Worm (Caenorhabditis elegans) whole organism, mixed stage, embryonic: ENCODE data around the gene H14N18.2.

Experiments used
- ceh-39 ChIP-seq: fragments of 150-350 bp; optimal IDR thresholded peaks from 2 replicates; lab custom pipeline; 2014; ENCODE audit warnings: missing biosample characterization, missing genetic modification characterization
- ces-1 ChIP-seq: fragments of 150-350 bp; optimal IDR thresholded peaks from 2 replicates; lab custom pipeline; 2014; ENCODE audit warnings: missing biosample characterization, missing genetic modification reagents, missing genetic modification characterization
- elt-3 ChIP-seq: fragments of 150-350 bp; optimal IDR thresholded peaks from 2 replicates; lab custom pipeline; 2014; ENCODE audit warnings: missing biosample characterization, missing genetic modification characterization
- flh-1 ChIP-seq: fragments of 200-800 bp; sonication (Bioruptor generic); optimal IDR thresholded peaks from 2 replicates; lab custom pipeline; 2018; ENCODE audit warnings: mild to moderate bottlenecking, missing genetic modification characterization, moderate library complexity, missing compliant biosample characterization
- hlh-1 ChIP-seq: fragments of 150-350 bp; optimal IDR thresholded peaks from 2 replicates; lab custom pipeline; 2014; ENCODE audit warnings: missing biosample characterization, missing genetic modification reagents, missing genetic modification characterization
- lsy-2 ChIP-seq: fragments of 150-350 bp; optimal IDR thresholded peaks from 2 replicates; lab custom pipeline; 2014; ENCODE audit warnings: missing biosample characterization, missing genetic modification characterization
- mab-5 ChIP-seq: fragments of 150-350 bp; optimal IDR thresholded peaks from 2 replicates; lab custom pipeline; 2014; ENCODE audit warnings: missing biosample characterization, missing genetic modification characterization
- nhr-12 ChIP-seq: fragments of 150-350 bp; optimal IDR thresholded peaks from 2 replicates; lab custom pipeline; 2014; ENCODE audit warnings: missing biosample characterization, missing genetic modification characterization
- nhr-2 ChIP-seq: fragments of 150-350 bp; optimal IDR thresholded peaks from 2 replicates; lab custom pipeline; 2014; ENCODE audit warnings: missing biosample characterization, missing genetic modification characterization
- nhr-28 ChIP-seq: fragments of 150-350 bp; optimal IDR thresholded peaks from 2 replicates; lab custom pipeline; 2014; ENCODE audit warnings: missing biosample characterization, missing genetic modification characterization
- nhr-76 ChIP-seq: sonication (generic microtip); optimal IDR thresholded peaks from 2 replicates; lab custom pipeline; 2017; ENCODE audit warnings: missing biosample characterization, missing genetic modification characterization
- pha-4 ChIP-seq: fragments of 150-350 bp; optimal IDR thresholded peaks from 2 replicates; lab custom pipeline; 2018; ENCODE audit warnings: missing biosample characterization, missing genetic modification reagents, missing genetic modification characterization
- sptf-1 ChIP-seq: sonication (generic microtip); optimal IDR thresholded peaks from 2 replicates; lab custom pipeline; 2017; ENCODE audit warnings: mild to moderate bottlenecking, missing genetic modification characterization, moderate library complexity, missing compliant biosample characterization
- tbx-8 ChIP-seq: fragments of 200-800 bp; sonication (Bioruptor generic); optimal IDR thresholded peaks from 2 replicates; lab custom pipeline; 2018; ENCODE audit warnings: mild to moderate bottlenecking, missing genetic modification characterization, moderate library complexity, missing compliant biosample characterization
- unc-120 ChIP-seq: sonication (generic microtip); optimal IDR thresholded peaks from 2 replicates; lab custom pipeline; 2017; ENCODE audit warnings: missing genetic modification characterization, missing compliant biosample characterization; ENCODE audit not compliant: poor library complexity, severe bottlenecking
- zip-8 ChIP-seq: fragments of 150-350 bp; optimal IDR thresholded peaks from 2 replicates; lab custom pipeline; 2014; ENCODE audit warnings: missing biosample characterization, missing genetic modification characterization

The H14N18.2 gene

DNA sequence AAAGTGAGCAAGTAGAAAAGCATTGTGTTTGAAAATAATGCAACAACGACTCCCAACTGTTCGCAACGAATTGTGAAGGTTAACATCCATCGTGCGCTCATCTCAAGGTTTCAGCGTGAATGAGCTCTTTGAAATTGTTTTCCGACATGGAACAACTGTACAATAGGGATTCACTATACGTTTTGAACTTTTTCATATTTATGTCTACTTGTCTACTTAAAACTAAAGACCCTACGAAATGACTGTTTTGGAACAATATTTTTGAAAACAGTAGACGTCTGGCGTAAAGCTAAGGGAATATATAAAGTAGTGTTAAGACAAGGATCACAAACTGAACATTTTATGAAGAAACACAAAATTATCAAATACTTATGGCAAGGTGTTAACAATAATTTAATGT is 51.2 kb downstream of the H14N18.2 start, which contains the start of gene str-86:
TSS of gene str-86 (minus strand) at position 101 of the 400 bp plus-strand sequence.
- no peak for TF ChIP-seq nhr-12 (tag; lab: Kevin White, UChicago)
- no peak for TF ChIP-seq unc-120 (tag; lab: Kevin White, UChicago)
- TF ChIP-seq ces-1 (GFP tag; lab: Kevin White, UChicago) = no peak
- no peak for TF ChIP-seq nhr-2 (tag; lab: Kevin White, UChicago)
- TF ChIP-seq flh-1 (GFP tag; lab: Kevin White, UChicago) = no peak
- no peak for TF ChIP-seq mab-5
- TF ChIP-seq hlh-1 (tag; lab: Kevin White, UChicago) = no peak
- no peak for TF ChIP-seq zip-8
- TF ChIP-seq elt-3 (tag; lab: Kevin White, UChicago) = no peak
- no peak for TF ChIP-seq sptf-1 (tag; lab: Kevin White, UChicago)
- TF ChIP-seq nhr-28 (tag; lab: Kevin White, UChicago) = no peak
- TF ChIP-seq ceh-39 (tag; lab: Kevin White, UChicago) = no peak
- no peak for TF ChIP-seq tbx-8 (GFP tag; lab: Kevin White, UChicago)
- TF ChIP-seq lsy-2 (tag; lab: Kevin White, UChicago) = no peak
- TF ChIP-seq pha-4 (tag; lab: Kevin White, UChicago) = no peak
- TF ChIP-seq nhr-76 (tag; lab: Kevin White, UChicago) = no peak
